Fruit fly (Drosophila melanogaster) whole organism, wandering third instar larva: ENCODE results near the gene SA2.

Experiments
- Abd-B ChIP-seq: fragments of >200 bp; optimal IDR thresholded peaks from 2 replicates; lab custom pipeline; 2017; ENCODE audit warnings: missing biosample characterization, missing genetic modification characterization
- CG32264 ChIP-seq: fragments of 200-800 bp; sonication (Bioruptor generic); optimal IDR thresholded peaks from 2 replicates; lab custom pipeline; 2016; ENCODE audit warnings: missing biosample characterization, missing genetic modification characterization
- CG9705 ChIP-seq: fragments of 200-800 bp; sonication (Bioruptor generic); optimal IDR thresholded peaks from 2 replicates; lab custom pipeline; 2018; ENCODE audit warnings: missing biosample characterization, mild to moderate bottlenecking, missing genetic modification characterization
- CrebA ChIP-seq: fragments of 200-800 bp; sonication (Bioruptor generic); optimal IDR thresholded peaks from 2 replicates; lab custom pipeline; 2016; ENCODE audit warnings: missing biosample characterization, mild to moderate bottlenecking, missing genetic modification characterization, borderline replicate concordance
- Dfd ChIP-seq: fragments of >200 bp; optimal IDR thresholded peaks from 2 replicates; lab custom pipeline; 2017; ENCODE audit warnings: missing biosample characterization, missing genetic modification characterization
- Dif ChIP-seq: fragments of 200-275, 200-300 bp; sonication (Bioruptor generic); optimal IDR thresholded peaks from 2 replicates; lab custom pipeline; 2018; ENCODE audit warnings: missing biosample characterization, missing genetic modification characterization; ENCODE audit not compliant: partially characterized antibody
- GATAd ChIP-seq: sonication (Bioruptor generic); optimal IDR thresholded peaks from 2 replicates; lab custom pipeline; 2016; ENCODE audit warnings: missing biosample characterization, missing genetic modification characterization
- HLH106 ChIP-seq: fragments of 200-800 bp; optimal IDR thresholded peaks from 3 replicates; lab custom pipeline; 2019; ENCODE audit warnings: missing biosample characterization, mild to moderate bottlenecking, missing genetic modification characterization, moderate library complexity
- Hnf4 ChIP-seq: fragments of 200-800 bp; sonication (Bioruptor generic); optimal IDR thresholded peaks from 2 replicates; lab custom pipeline; 2016; ENCODE audit warnings: missing biosample characterization, mild to moderate bottlenecking, missing genetic modification characterization
- Hr78 ChIP-seq: fragments of >200 bp; optimal IDR thresholded peaks from 2 replicates; lab custom pipeline; 2017; ENCODE audit warnings: missing biosample characterization, missing genetic modification characterization
- Hr83 ChIP-seq: fragments of 200-300 bp; sonication (Bioruptor generic); optimal IDR thresholded peaks from 2 replicates; lab custom pipeline; 2016; ENCODE audit warnings: missing biosample characterization, mild to moderate bottlenecking, missing genetic modification characterization, moderate library complexity; ENCODE audit not compliant: poor library complexity, severe bottlenecking
- Jra ChIP-seq: sonication (Bioruptor generic); optimal IDR thresholded peaks from 2 replicates; lab custom pipeline; 2016; ENCODE audit warnings: missing biosample characterization, missing genetic modification characterization
- Mio ChIP-seq: sonication (Bioruptor generic); optimal IDR thresholded peaks from 2 replicates; lab custom pipeline; 2016; ENCODE audit warnings: missing biosample characterization, missing genetic modification characterization
- Myc ChIP-seq: fragments of >200 bp; optimal IDR thresholded peaks from 2 replicates; lab custom pipeline; 2017
- N ChIP-seq: fragments of >200 bp; optimal IDR thresholded peaks from 2 replicates; lab custom pipeline; 2018; ENCODE audit warnings: missing biosample characterization, missing external identifiers, missing genetic modification characterization
- OdsH ChIP-seq: fragments of 200-800 bp; sonication (Bioruptor generic); optimal IDR thresholded peaks from 2 replicates; lab custom pipeline; 2016; ENCODE audit warnings: missing biosample characterization, mild to moderate bottlenecking, missing genetic modification characterization
- Rel ChIP-seq, 2 experiments: fragments of 200-800 bp; sonication (Bioruptor generic) in 1 of 2; optimal IDR thresholded peaks; 2 replicates in 1 of 2; 3 replicates in 1 of 2; lab custom pipeline; 2016 to 2019; ENCODE audit warnings: mild to moderate bottlenecking in 2 of 2, missing biosample characterization in 2 of 2, missing genetic modification characterization in 2 of 2, moderate library complexity in 1 of 2
- Sp1 ChIP-seq: fragments of 200-800 bp; sonication (Bioruptor generic); optimal IDR thresholded peaks from 3 replicates; lab custom pipeline; 2019; ENCODE audit warnings: missing biosample characterization, mild to moderate bottlenecking, missing genetic modification characterization, moderate library complexity
- Vsx2 ChIP-seq: fragments of 200-300, 225-300 bp; sonication (Bioruptor generic); optimal IDR thresholded peaks from 2 replicates; lab custom pipeline; 2018; ENCODE audit warnings: missing biosample characterization, missing genetic modification characterization; ENCODE audit not compliant: partially characterized antibody
- br ChIP-seq: fragments of 200-800 bp; sonication (Bioruptor generic); optimal IDR thresholded peaks from 2 replicates; lab custom pipeline; 2016; ENCODE audit warnings: missing biosample characterization, missing genetic modification characterization
- brk ChIP-seq: fragments of 200-800 bp; sonication (Bioruptor generic); optimal IDR thresholded peaks from 2 replicates; lab custom pipeline; 2016; ENCODE audit warnings: missing biosample characterization, mild to moderate bottlenecking, missing genetic modification characterization
- dl ChIP-seq, 2 experiments: fragments of 175-275, 200-275 bp in 1 of 2; fragments of 200-275 bp in 1 of 2; sonication (Bioruptor generic); optimal IDR thresholded peaks; lab custom pipeline; 2018; ENCODE audit warnings: mild to moderate bottlenecking in 2 of 2, missing biosample characterization in 2 of 2, missing genetic modification characterization in 2 of 2, moderate library complexity in 2 of 2; ENCODE audit not compliant: partially characterized antibody in 2 of 2, insufficient read depth in 1 of 2
- dmrt93B ChIP-seq: fragments of 200-800 bp; sonication (Bioruptor generic); optimal IDR thresholded peaks from 2 replicates; lab custom pipeline; 2018; ENCODE audit warnings: missing biosample characterization, mild to moderate bottlenecking, missing genetic modification characterization
- dsf ChIP-seq: sonication (Bioruptor generic); optimal IDR thresholded peaks from 2 replicates; lab custom pipeline; 2016; ENCODE audit warnings: missing biosample characterization, missing genetic modification characterization, borderline replicate concordance
- ey ChIP-seq: fragments of 200-800 bp; sonication (Bioruptor generic); optimal IDR thresholded peaks from 2 replicates; lab custom pipeline; 2016; ENCODE audit warnings: missing biosample characterization, missing genetic modification characterization
- foxo ChIP-seq, 2 experiments: fragments of 200-800 bp; sonication (Bioruptor generic); optimal IDR thresholded peaks; 2 replicates in 1 of 2; 3 replicates in 1 of 2; lab custom pipeline; 2016 to 2017; ENCODE audit warnings: missing biosample characterization in 2 of 2, missing genetic modification characterization in 2 of 2
- fru ChIP-seq: fragments of 200-800 bp; sonication (Bioruptor generic); optimal IDR thresholded peaks from 3 replicates; lab custom pipeline; 2016; ENCODE audit warnings: missing biosample characterization, mild to moderate bottlenecking, missing genetic modification characterization
- h ChIP-seq: fragments of 200-800 bp; sonication (Bioruptor generic); optimal IDR thresholded peaks from 3 replicates; lab custom pipeline; 2016; ENCODE audit warnings: missing biosample characterization, mild to moderate bottlenecking, missing genetic modification characterization
- jim ChIP-seq: fragments of 175-275, 200-325 bp; sonication (Bioruptor generic); optimal IDR thresholded peaks from 2 replicates; lab custom pipeline; 2016; ENCODE audit warnings: missing biosample characterization, mild to moderate bottlenecking, missing genetic modification characterization
- lola ChIP-seq: fragments of >200 bp; optimal IDR thresholded peaks from 2 replicates; lab custom pipeline; 2017; ENCODE audit warnings: missing biosample characterization, missing genetic modification characterization
- pan ChIP-seq: fragments of >200 bp; optimal IDR thresholded peaks from 2 replicates; lab custom pipeline; 2017
- psq ChIP-seq: fragments of 200-800 bp; sonication (Bioruptor generic); optimal IDR thresholded peaks from 3 replicates; lab custom pipeline; 2017; ENCODE audit warnings: missing biosample characterization, mild to moderate bottlenecking, missing genetic modification characterization, moderate library complexity
- rgr ChIP-seq: fragments of 200-800 bp; sonication (Bioruptor generic); optimal IDR thresholded peaks from 3 replicates; lab custom pipeline; 2016; ENCODE audit warnings: missing biosample characterization, mild to moderate bottlenecking, missing genetic modification characterization
- sage ChIP-seq: fragments of 200-800 bp; sonication (Bioruptor generic); optimal IDR thresholded peaks from 2 replicates; lab custom pipeline; 2016; ENCODE audit warnings: missing biosample characterization, mild to moderate bottlenecking, missing genetic modification characterization
- sv ChIP-seq: fragments of 200-800 bp; sonication (Bioruptor generic); optimal IDR thresholded peaks from 3 replicates; lab custom pipeline; 2016; ENCODE audit warnings: missing biosample characterization, missing genetic modification characterization
- tai ChIP-seq: sonication (Bioruptor generic); optimal IDR thresholded peaks from 2 replicates; lab custom pipeline; 2016; ENCODE audit warnings: missing biosample characterization, missing genetic modification characterization
- usp ChIP-seq: fragments of >200 bp; optimal IDR thresholded peaks from 2 replicates; lab custom pipeline; 2017; ENCODE audit warnings: missing biosample characterization, missing genetic modification characterization
- woc ChIP-seq: sonication (Bioruptor generic); optimal IDR thresholded peaks from 2 replicates; lab custom pipeline; 2016; ENCODE audit warnings: missing biosample characterization, mild to moderate bottlenecking, missing genetic modification characterization

SA2 gene

DNA sequence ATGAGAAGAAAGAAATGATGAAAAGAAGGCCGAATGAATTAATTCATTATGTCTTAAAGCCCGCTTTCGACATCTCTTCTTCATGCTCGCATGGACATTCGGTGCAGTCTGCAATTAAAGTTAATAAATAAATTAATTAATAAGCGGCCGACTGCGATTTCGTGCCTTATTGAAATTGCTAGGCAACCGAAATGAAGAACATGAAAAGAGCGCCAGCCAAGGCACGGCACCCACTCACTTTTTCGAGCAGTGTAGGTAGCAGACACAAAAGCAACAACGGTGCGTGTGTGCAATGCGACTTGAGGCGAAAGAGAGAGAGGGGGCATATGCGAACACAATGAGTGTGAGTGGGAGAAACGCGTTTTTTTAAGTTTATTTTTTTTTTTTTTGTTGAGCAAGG lies 26.8 kb upstream of the SA2 start:
- TF ChIP-seq pan (lab: Kevin White, UChicago) (no peak), CG32264 (GFP tag; lab: Kevin White, UChicago) (no peak), sv (GFP tag; lab: Kevin White, UChicago) (no peak), dmrt93B (GFP tag; lab: Kevin White, UChicago) (no peak), psq (GFP tag; lab: Kevin White, UChicago) (peak; percentile 17), foxo (GFP tag; optimal IDR thresholded peaks at IDR 0.05; lab: Kevin White, UChicago) (peak in 1 of 2 experiments; percentile 45), tai (GFP tag; lab: Kevin White, UChicago) (no peak), br (peak; percentile 1), brk (GFP tag; lab: Kevin White, UChicago) (no peak), usp (no peak), sage (GFP tag; lab: Kevin White, UChicago) (no peak), Hnf4 (peak; percentile 10), CrebA (GFP tag; lab: Kevin White, UChicago) (no peak), GATAd (GFP tag; lab: Kevin White, UChicago) (no peak), ey (GFP tag; lab: Kevin White, UChicago) (peak; percentile 20), dsf (GFP tag; lab: Kevin White, UChicago) (no peak), woc (no peak), fru (GFP tag; lab: Kevin White, UChicago) (no peak), Rel (GFP tag; optimal IDR thresholded peaks at IDR 0.05; lab: Kevin White, UChicago) (no peak), Rel (tag; optimal IDR thresholded peaks at IDR 0.05; lab: Kevin White, UChicago) (no peak), OdsH (GFP tag; lab: Kevin White, UChicago) (peak; percentile 10), Hr83 (GFP tag; lab: Kevin White, UChicago) (no peak), dl (GFP tag; optimal IDR thresholded peaks at IDR 0.05; lab: Kevin White, UChicago; ENCODE audit: insufficient read depth in 1 of 2, partially characterized antibody in 2 of 2) (no peak), Vsx2 (GFP tag; lab: Kevin White, UChicago) (no peak), Dif (GFP tag; lab: Kevin White, UChicago) (no peak), lola (no peak), N (GFP tag; lab: Kevin White, UChicago) (no peak), Mio (no peak), Dfd (no peak), Hr78 (GFP tag; lab: Kevin White, UChicago) (no peak), jim (GFP tag; lab: Kevin White, UChicago) (peak; percentile 33), Sp1 (GFP tag; lab: Kevin White, UChicago) (no peak), Jra (GFP tag; lab: Kevin White, UChicago) (no peak), rgr (GFP tag; lab: Kevin White, UChicago) (peak; percentile 42), h (GFP tag; lab: Kevin White, UChicago) (peak; percentile 11), Myc (lab: Kevin White, UChicago) (no peak), Abd-B (GFP tag; lab: Kevin White, UChicago) (no peak), HLH106 (tag; lab: Kevin White, UChicago) (no peak), CG9705 (no peak)

- peak; percentile 70 for TF ChIP-seq Dif (GFP tag; lab: Kevin White, UChicago)
- TF ChIP-seq foxo (GFP tag; optimal IDR thresholded peaks at IDR 0.05; lab: Kevin White, UChicago), result peak in 1 of 2 experiments; percentile 17
- no peak for TF ChIP-seq dl (GFP tag; optimal IDR thresholded peaks at IDR 0.05; lab: Kevin White, UChicago; ENCODE audit: insufficient read depth in 1 of 2, partially characterized antibody in 2 of 2)
- no peak for TF ChIP-seq Rel (GFP tag; optimal IDR thresholded peaks at IDR 0.05; lab: Kevin White, UChicago)
- TF ChIP-seq Rel (tag; optimal IDR thresholded peaks at IDR 0.05; lab: Kevin White, UChicago), result peak; percentile 29
- peak; percentile 39 for TF ChIP-seq rgr (GFP tag; lab: Kevin White, UChicago)
- TF ChIP-seq fru (GFP tag; lab: Kevin White, UChicago), result peak; percentile 3
- TF ChIP-seq sv (GFP tag; lab: Kevin White, UChicago), result no peak
- TF ChIP-seq CrebA (GFP tag; lab: Kevin White, UChicago), result peak; percentile 23
- no peak for TF ChIP-seq brk (GFP tag; lab: Kevin White, UChicago)
- no peak for TF ChIP-seq N (GFP tag; lab: Kevin White, UChicago)
- TF ChIP-seq GATAd (GFP tag; lab: Kevin White, UChicago), result no peak
- TF ChIP-seq dsf (GFP tag; lab: Kevin White, UChicago), result no peak
- TF ChIP-seq jim (GFP tag; lab: Kevin White, UChicago), result peak; percentile 57
- no peak for TF ChIP-seq pan (lab: Kevin White, UChicago)
- no peak for TF ChIP-seq OdsH (GFP tag; lab: Kevin White, UChicago)
- TF ChIP-seq woc, result no peak
- TF ChIP-seq lola, result no peak
- TF ChIP-seq Myc (lab: Kevin White, UChicago), result no peak
- TF ChIP-seq Mio, result no peak
- peak; percentile 5 for TF ChIP-seq br
- no peak for TF ChIP-seq sage (GFP tag; lab: Kevin White, UChicago)
- no peak for TF ChIP-seq CG9705
- peak; percentile 18 for TF ChIP-seq Hnf4
- TF ChIP-seq usp, result no peak
- peak; percentile 8 for TF ChIP-seq Vsx2 (GFP tag; lab: Kevin White, UChicago)
- TF ChIP-seq HLH106 (tag; lab: Kevin White, UChicago), result peak; percentile 6
- peak; percentile 30 for TF ChIP-seq Sp1 (GFP tag; lab: Kevin White, UChicago)
- TF ChIP-seq dmrt93B (GFP tag; lab: Kevin White, UChicago), result no peak
- TF ChIP-seq ey (GFP tag; lab: Kevin White, UChicago), result no peak
- TF ChIP-seq Abd-B (GFP tag; lab: Kevin White, UChicago), result no peak
- TF ChIP-seq Jra (GFP tag; lab: Kevin White, UChicago), result no peak
- no peak for TF ChIP-seq Hr78 (GFP tag; lab: Kevin White, UChicago)
- no peak for TF ChIP-seq Hr83 (GFP tag; lab: Kevin White, UChicago)
- no peak for TF ChIP-seq Dfd
- no peak for TF ChIP-seq h (GFP tag; lab: Kevin White, UChicago)
- TF ChIP-seq tai (GFP tag; lab: Kevin White, UChicago), result no peak
- TF ChIP-seq CG32264 (GFP tag; lab: Kevin White, UChicago), result no peak
- no peak for TF ChIP-seq psq (GFP tag; lab: Kevin White, UChicago)
Measured at dm6 chr3L:1463547-1463946, 25.9 kb upstream of the SA2 start, which contains the start of gene rho. Gene rho, plus strand, starts transcription at chr3L:1463811.
